Fruit fly (Drosophila melanogaster): ENCODE data around the gene msi.

Gene msi

dm6 chr3R:25472635-25473552 is 43.0 kb upstream of the msi start, which contains the start of the genes Fur1 and Vps33B (continued):
- peak; percentile 89 for TF ChIP-seq CG8765 (GFP tag; IDR thresholded peaks at IDR 0.05)
- peak; percentile 98 for TF ChIP-seq CG16863 (GFP tag; optimal IDR thresholded peaks at IDR 0.05)
- no peak for TF ChIP-seq D (optimal IDR thresholded peaks at IDR 0.05)
- TF ChIP-seq D (GFP tag; optimal IDR thresholded peaks at IDR 0.05) = peak; percentile 95
- peak; percentile 99 for TF ChIP-seq Max (GFP tag; optimal IDR thresholded peaks at IDR 0.05)
- TF ChIP-seq fu2 (GFP tag; optimal IDR thresholded peaks at IDR 0.05) = peak; percentile 98
- TF ChIP-seq Opbp (GFP tag; IDR thresholded peaks at IDR 0.05; ENCODE audit: partially characterized antibody) = peak; percentile 78
- TF ChIP-seq Dref (GFP tag; IDR thresholded peaks at IDR 0.05) = no peak
- peak; percentile 98 for TF ChIP-seq Hr3 (GFP tag; optimal IDR thresholded peaks at IDR 0.05)
- no peak for TF ChIP-seq Hr39 (optimal IDR thresholded peaks at IDR 0.05)
- peak; percentile 98 for TF ChIP-seq Dad (GFP tag; optimal IDR thresholded peaks at IDR 0.05)
- TF ChIP-seq CG7556 (GFP tag; optimal IDR thresholded peaks at IDR 0.05) = peak; percentile 98
- TF ChIP-seq Camta (GFP tag; optimal IDR thresholded peaks at IDR 0.05) = peak; percentile 98
- TF ChIP-seq CG7271 (tag; optimal IDR thresholded peaks at IDR 0.05) = peak; percentile 78
- TF ChIP-seq hb (GFP tag; IDR thresholded peaks at IDR 0.05; ENCODE audit: partially characterized antibody) = peak; percentile 76; the same call in 2 of the 3 replicates
- TF ChIP-seq CG17361 (GFP tag; IDR thresholded peaks at IDR 0.05) = peak; percentile 99
- peak; percentile 94 for TF ChIP-seq Optix (GFP tag; IDR thresholded peaks at IDR 0.05)
- TF ChIP-seq CG11093 (GFP tag; IDR thresholded peaks at IDR 0.05) = peak; percentile 92
- TF ChIP-seq slp2 (GFP tag; optimal IDR thresholded peaks at IDR 0.05) = peak; percentile 97
- peak; percentile 99 for TF ChIP-seq zfh2 (GFP tag; optimal IDR thresholded peaks at IDR 0.05)
- TF ChIP-seq CG12104 (GFP tag; optimal IDR thresholded peaks at IDR 0.05) = peak; percentile 97
- TF ChIP-seq Mad (GFP tag; optimal IDR thresholded peaks at IDR 0.05) = peak; percentile 98
- peak; percentile 99 for TF ChIP-seq Hsf (GFP tag; optimal IDR thresholded peaks at IDR 0.05)
- TF ChIP-seq CTCF (GFP tag; optimal IDR thresholded peaks at IDR 0.05) = peak; percentile 64
- peak; percentile 97; the same call in 1 of the 2 replicates for TF ChIP-seq vvl (GFP tag; IDR thresholded peaks at IDR 0.05)

- TF ChIP-seq CG1647 (GFP tag; optimal IDR thresholded peaks at IDR 0.05) (no peak), dpn (GFP tag; optimal IDR thresholded peaks at IDR 0.05) (no peak), Awh (GFP tag; IDR thresholded peaks at IDR 0.05) (no peak), fru (optimal IDR thresholded peaks at IDR 0.05) (no peak), exex (tag; optimal IDR thresholded peaks at IDR 0.05) (peak; percentile 15), CG11247 (GFP tag; IDR thresholded peaks at IDR 0.05) (no peak), CG34376 (GFP tag; optimal IDR thresholded peaks at IDR 0.05) (peak; percentile 22), nerfin-2 (GFP tag; IDR thresholded peaks at IDR 0.05; ENCODE audit: partially characterized antibody) (peak; percentile 74), Opbp (GFP tag; IDR thresholded peaks at IDR 0.05; ENCODE audit: partially characterized antibody) (peak; percentile 87; the same call in 2 of the 3 replicates), Side (GFP tag; optimal IDR thresholded peaks at IDR 0.05) (no peak), CG14710 (tag; optimal IDR thresholded peaks at IDR 0.05) (peak; percentile 4), hb (GFP tag; IDR thresholded peaks at IDR 0.05; ENCODE audit: partially characterized antibody) (peak; percentile 66; the same call in 2 of the 3 replicates), CG17186 (GFP tag; optimal IDR thresholded peaks at IDR 0.05) (peak; percentile 60), ewg (GFP tag; optimal IDR thresholded peaks at IDR 0.05) (no peak), knrl (GFP tag; IDR thresholded peaks at IDR 0.05; ENCODE audit: partially characterized antibody) (peak; percentile 71), cwo (GFP tag; optimal IDR thresholded peaks at IDR 0.05) (no peak), CG18764 (GFP tag; optimal IDR thresholded peaks at IDR 0.05) (no peak), pb (GFP tag; optimal IDR thresholded peaks at IDR 0.05) (no peak), Scr (GFP tag; IDR thresholded peaks at IDR 0.05; ENCODE audit: partially characterized antibody) (peak; percentile 80), tgo (GFP tag; IDR thresholded peaks at IDR 0.05) (no peak), Taf1 (GFP tag; IDR thresholded peaks at IDR 0.05) (no peak), luna (GFP tag; optimal IDR thresholded peaks at IDR 0.05) (no peak), CG12104 (GFP tag; optimal IDR thresholded peaks at IDR 0.05) (no peak), ab (GFP tag; optimal IDR thresholded peaks at IDR 0.05) (no peak), CG16813 (GFP tag; IDR thresholded peaks at IDR 0.05; ENCODE audit: partially characterized antibody) (peak; percentile 79), Spps (tag; optimal IDR thresholded peaks at IDR 0.05) (no peak), CG42726 (GFP tag; IDR thresholded peaks at IDR 0.05; ENCODE audit: partially characterized antibody) (peak; percentile 64; the same call in 1 of the 2 replicates), CG43689 (GFP tag; IDR thresholded peaks at IDR 0.05) (no peak)
Measured at dm6 chr3R:25476744-25477143, 39.2 kb upstream of the msi start, which contains the start of the genes CG4553 and MED28. TSS of gene CG4553 (minus strand) at chr3R:25476915. TSS of gene MED28 (plus strand) at chr3R:25477003.
